Worm (Caenorhabditis elegans): ENCODE measurements around the gene C09G9.8.

Gene C09G9.8

DNA sequence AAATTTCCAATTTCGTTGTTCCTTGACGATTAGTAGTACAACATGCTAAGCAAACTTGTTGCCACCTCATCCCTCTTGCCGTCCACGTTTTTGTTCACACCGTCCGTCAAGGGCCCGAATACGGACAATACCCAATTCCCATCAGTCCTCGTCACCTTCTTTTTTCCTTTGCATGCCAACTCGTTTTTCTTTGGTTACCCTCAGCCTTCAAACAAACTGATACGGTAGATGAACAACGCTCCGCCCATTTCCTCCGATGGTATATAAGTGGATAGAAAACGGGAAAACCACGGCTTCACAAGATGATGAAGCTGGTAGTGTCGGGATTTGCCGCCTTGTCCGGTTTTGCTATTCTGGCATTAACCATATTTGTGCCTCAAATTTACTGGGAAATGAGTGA is 33.4 kb upstream of the C09G9.8 start, which contains the start of gene col-118:
col-118 (plus strand) TSS at position 301 of the 400 bp plus-strand sequence.
- TF ChIP-seq lin-15B (tag; optimal IDR thresholded peaks at IDR 0.05): no peak
- no peak for TF ChIP-seq egl-27 (tag; optimal IDR thresholded peaks at IDR 0.05)
- no peak for TF ChIP-seq skn-1 (tag; optimal IDR thresholded peaks at IDR 0.05)
- no peak for TF ChIP-seq mml-1 (tag; optimal IDR thresholded peaks at IDR 0.05)

DNA sequence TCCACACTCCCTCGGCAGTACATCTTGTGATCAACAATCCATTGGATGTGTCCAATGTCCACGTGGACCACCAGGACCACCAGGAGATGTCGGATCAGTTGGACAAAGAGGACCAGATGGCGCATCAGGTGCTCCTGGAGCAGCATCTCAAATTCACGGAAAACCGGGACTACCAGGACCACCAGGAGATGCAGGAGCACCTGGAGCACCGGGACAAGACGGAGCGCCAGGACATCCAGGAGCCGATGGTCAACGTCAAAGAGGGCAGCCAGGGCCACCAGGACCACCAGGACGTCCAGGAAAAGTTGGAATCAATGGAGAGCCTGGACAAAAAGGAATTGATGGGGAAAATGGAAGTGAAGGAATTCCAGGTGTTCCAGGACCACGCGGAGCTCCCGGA is 32.3 kb upstream of the C09G9.8 start:
- TF ChIP-seq nfya-1 (tag; optimal IDR thresholded peaks at IDR 0.05; ENCODE audit: insufficient read depth) (no peak), ztf-11 (tag; optimal IDR thresholded peaks at IDR 0.05) (no peak), sea-2 (GFP tag; optimal IDR thresholded peaks at IDR 0.05) (no peak), ceh-9 (tag; optimal IDR thresholded peaks at IDR 0.05) (no peak), pha-4 (tag; optimal IDR thresholded peaks at IDR 0.05) (no peak), mml-1 (tag; optimal IDR thresholded peaks at IDR 0.05) (no peak), ceh-82 (tag; optimal IDR thresholded peaks at IDR 0.05) (no peak), tbx-2 (tag; optimal IDR thresholded peaks at IDR 0.05) (no peak), aly-2 (tag; optimal IDR thresholded peaks at IDR 0.05) (no peak), ama-1 (optimal IDR thresholded peaks at IDR 0.05) (no peak), skn-1 (tag; optimal IDR thresholded peaks at IDR 0.05) (no peak), hmg-11 (tag; optimal IDR thresholded peaks at IDR 0.05) (no peak), egl-5 (tag; optimal IDR thresholded peaks at IDR 0.05) (no peak), nhr-77 (tag; optimal IDR thresholded peaks at IDR 0.05) (no peak), eor-1 (tag; optimal IDR thresholded peaks at IDR 0.05) (no peak), ztf-4 (tag; optimal IDR thresholded peaks at IDR 0.05) (no peak), ceh-28 (tag; optimal IDR thresholded peaks at IDR 0.05) (no peak), egl-27 (tag; optimal IDR thresholded peaks at IDR 0.05) (no peak), nhr-11 (tag; optimal IDR thresholded peaks at IDR 0.05) (no peak), lin-15B (tag; optimal IDR thresholded peaks at IDR 0.05) (no peak)

DNA sequence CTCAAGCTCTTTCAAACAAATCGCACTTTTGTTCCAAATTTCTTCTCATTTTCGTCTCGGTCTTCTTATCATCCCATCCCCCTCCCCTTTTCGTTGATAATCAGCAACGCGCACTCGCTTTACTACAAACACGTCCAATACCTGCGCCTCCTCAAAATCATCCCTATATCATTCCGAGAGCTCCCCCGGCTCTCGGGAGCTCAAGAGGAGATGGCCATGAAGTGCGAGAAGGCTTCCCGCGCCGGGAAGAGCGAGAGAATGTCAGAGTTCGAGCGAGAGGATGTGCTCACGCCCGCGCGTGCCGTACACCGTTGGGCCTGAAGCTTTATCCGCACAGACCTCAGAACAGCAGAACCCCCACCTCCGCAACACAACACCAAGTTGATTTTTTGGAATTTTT is 30.5 kb upstream of the C09G9.8 start:
- no peak for TF ChIP-seq pqm-1 (tag; optimal IDR thresholded peaks at IDR 0.05)
- TF ChIP-seq nhr-28 (tag; optimal IDR thresholded peaks at IDR 0.05): no peak
- no peak for TF ChIP-seq ceh-9 (tag; optimal IDR thresholded peaks at IDR 0.05)
- no peak for TF ChIP-seq sea-2 (GFP tag; optimal IDR thresholded peaks at IDR 0.05)
- no peak for TF ChIP-seq fkh-10 (GFP tag; optimal IDR thresholded peaks at IDR 0.05)
- no peak for TF ChIP-seq ama-1 (optimal IDR thresholded peaks at IDR 0.05)
- TF ChIP-seq nhr-67 (tag; optimal IDR thresholded peaks at IDR 0.05): no peak

DNA sequence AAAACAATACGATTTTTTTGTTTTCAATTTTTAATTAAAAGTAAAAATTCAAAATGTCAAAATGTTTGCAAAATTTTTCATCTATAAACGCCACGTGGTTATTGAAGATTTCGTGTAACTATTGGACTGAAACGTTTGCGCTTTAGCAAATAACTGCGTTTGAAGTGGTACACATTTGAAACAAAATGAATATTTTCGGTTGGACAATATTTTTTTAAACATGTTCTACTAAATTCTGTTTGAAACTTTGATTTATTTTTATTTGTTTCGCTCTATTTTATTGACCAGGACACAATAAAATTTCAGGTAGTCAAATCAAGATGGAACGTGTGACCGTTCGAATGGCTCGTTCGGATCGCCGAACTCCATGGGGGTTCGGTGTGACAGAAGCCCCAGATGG is 29.1 kb upstream of the C09G9.8 start, which contains the start of gene alp-1:
alp-1 (plus strand) TSS at position 301 of the 400 bp plus-strand sequence.
- TF ChIP-seq nhr-12 (tag; optimal IDR thresholded peaks at IDR 0.05) (no peak), lin-39 (tag; optimal IDR thresholded peaks at IDR 0.05) (no peak), ztf-4 (tag; optimal IDR thresholded peaks at IDR 0.05) (no peak), pqm-1 (tag; optimal IDR thresholded peaks at IDR 0.05) (no peak), lsy-12 (tag; optimal IDR thresholded peaks at IDR 0.05) (no peak), nhr-23 (tag; optimal IDR thresholded peaks at IDR 0.05) (no peak), mml-1 (tag; optimal IDR thresholded peaks at IDR 0.05) (no peak), pha-4 (tag; optimal IDR thresholded peaks at IDR 0.05) (no peak), nhr-77 (tag; optimal IDR thresholded peaks at IDR 0.05) (no peak)

DNA sequence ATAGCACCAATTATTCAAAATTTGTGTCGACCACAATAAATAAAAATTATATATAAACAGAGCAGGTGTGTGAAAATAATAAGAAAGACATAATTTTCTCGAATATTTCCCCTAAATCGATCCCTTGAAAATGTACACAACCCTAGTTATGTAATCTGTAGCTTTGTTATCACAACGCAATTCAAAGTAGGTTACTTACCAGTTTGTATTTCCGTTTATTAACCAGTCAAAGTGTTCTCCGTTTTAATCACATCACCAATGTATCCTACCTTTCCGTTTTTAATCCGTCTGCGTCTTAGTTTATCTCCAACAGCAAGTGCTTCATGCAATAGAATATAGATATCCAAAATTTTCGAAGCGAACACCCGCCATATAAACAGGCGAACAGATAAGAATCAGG is 28.0 kb upstream of the C09G9.8 start:
- no peak for TF ChIP-seq nhr-11 (tag; optimal IDR thresholded peaks at IDR 0.05)
- no peak for TF ChIP-seq fkh-10 (GFP tag; optimal IDR thresholded peaks at IDR 0.05)
- TF ChIP-seq nhr-237 (tag; optimal IDR thresholded peaks at IDR 0.05): no peak
- no peak for TF ChIP-seq ama-1 (optimal IDR thresholded peaks at IDR 0.05)
- TF ChIP-seq mdl-1 (tag; optimal IDR thresholded peaks at IDR 0.05): no peak
- no peak for TF ChIP-seq mml-1 (tag; optimal IDR thresholded peaks at IDR 0.05)
- TF ChIP-seq tbx-2 (tag; optimal IDR thresholded peaks at IDR 0.05): no peak
- no peak for TF ChIP-seq ztf-4 (tag; optimal IDR thresholded peaks at IDR 0.05)

DNA sequence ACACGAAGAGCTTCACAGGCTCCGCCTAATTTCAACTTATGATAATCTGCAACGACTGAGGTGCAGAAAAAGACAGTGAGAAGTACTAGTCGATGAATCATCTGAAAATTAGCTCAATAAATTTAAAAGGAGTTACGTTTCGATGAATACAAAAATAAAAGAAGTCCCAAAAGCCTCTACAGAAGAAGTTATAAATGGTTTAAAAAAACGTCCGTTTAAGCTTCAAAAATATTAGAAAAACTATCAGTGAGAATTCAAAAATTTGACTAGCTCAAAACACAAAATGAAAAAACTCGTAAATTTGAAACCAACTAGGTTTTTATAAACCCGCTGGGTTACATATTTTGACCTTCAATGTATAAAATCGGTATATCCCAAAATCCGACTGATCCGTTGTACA is 25.3 kb upstream of the C09G9.8 start, which contains the start of gene T11B7.5:
T11B7.5 (minus strand) TSS at position 101 of the 400 bp plus-strand sequence.
- TF ChIP-seq unc-62 (GFP tag; optimal IDR thresholded peaks at IDR 0.05) (no peak), egl-5 (tag; optimal IDR thresholded peaks at IDR 0.05) (no peak), ceh-28 (tag; optimal IDR thresholded peaks at IDR 0.05) (no peak), pqm-1 (tag; optimal IDR thresholded peaks at IDR 0.05) (no peak), nhr-12 (tag; optimal IDR thresholded peaks at IDR 0.05) (no peak), mml-1 (tag; optimal IDR thresholded peaks at IDR 0.05) (no peak), nhr-23 (tag; optimal IDR thresholded peaks at IDR 0.05) (no peak), ceh-16 (tag; optimal IDR thresholded peaks at IDR 0.05) (no peak), jun-1 (tag; optimal IDR thresholded peaks at IDR 0.05) (no peak), lin-39 (tag; optimal IDR thresholded peaks at IDR 0.05) (no peak), elt-1 (tag; optimal IDR thresholded peaks at IDR 0.05) (no peak), ama-1 (optimal IDR thresholded peaks at IDR 0.05) (no peak), nhr-11 (tag; optimal IDR thresholded peaks at IDR 0.05) (no peak), sea-2 (GFP tag; optimal IDR thresholded peaks at IDR 0.05) (no peak)
